Worm (Caenorhabditis elegans) whole organism, L2 larva: ENCODE results near the gene H11E01.3.
A peak's percentile ranks its signal among the peaks of the same experiment; 100 is the strongest.

Source experiments
- C34F6.9 ChIP-seq: fragments of 150-350 bp; optimal IDR thresholded peaks from 2 replicates; lab custom pipeline; 2014; ENCODE audit warnings: missing biosample characterization, missing genetic modification characterization
- F13H6.1 ChIP-seq: sonication (generic microtip); optimal IDR thresholded peaks from 2 replicates; lab custom pipeline; 2016; ENCODE audit warnings: missing genetic modification characterization, missing compliant biosample characterization
- R02D3.7 ChIP-seq: fragments of 150-350 bp; optimal IDR thresholded peaks from 2 replicates; lab custom pipeline; 2014; ENCODE audit warnings: missing biosample characterization, missing genetic modification characterization
- Y55F3AM.14 ChIP-seq: fragments of 200-800 bp; sonication (Bioruptor generic); optimal IDR thresholded peaks from 2 replicates; lab custom pipeline; 2018; ENCODE audit warnings: mild to moderate bottlenecking, missing genetic modification characterization, missing compliant biosample characterization
- ZK546.5 ChIP-seq: sonication (generic microtip); optimal IDR thresholded peaks from 2 replicates; lab custom pipeline; 2017; ENCODE audit warnings: missing biosample characterization, missing genetic modification characterization
- alr-1 ChIP-seq: fragments of 150-350 bp; optimal IDR thresholded peaks from 2 replicates; lab custom pipeline; 2014; ENCODE audit warnings: missing biosample characterization, missing genetic modification characterization
- aly-2 ChIP-seq: fragments of 150-350 bp; optimal IDR thresholded peaks from 2 replicates; lab custom pipeline; 2014; ENCODE audit warnings: missing biosample characterization, missing genetic modification characterization
- ama-1 ChIP-seq: fragments of 150-350 bp; optimal IDR thresholded peaks from 2 replicates; lab custom pipeline; 2018; ENCODE audit warnings: inconsistent platforms
- blmp-1 ChIP-seq: sonication (generic microtip); optimal IDR thresholded peaks from 2 replicates; lab custom pipeline; 2017; ENCODE audit warnings: missing genetic modification characterization, mild to moderate bottlenecking, missing compliant biosample characterization, antibody characterized with exemption, moderate library complexity; ENCODE audit not compliant: insufficient read depth
- ceh-82 ChIP-seq: fragments of 150-350 bp; optimal IDR thresholded peaks from 2 replicates; lab custom pipeline; 2014; ENCODE audit warnings: missing biosample characterization, missing genetic modification characterization
- crh-2 ChIP-seq: sonication (generic microtip); optimal IDR thresholded peaks from 2 replicates; lab custom pipeline; 2017; ENCODE audit warnings: missing biosample characterization, missing genetic modification characterization
- dmd-4 ChIP-seq: sonication (generic microtip); optimal IDR thresholded peaks from 2 replicates; lab custom pipeline; 2017; ENCODE audit warnings: missing biosample characterization, missing genetic modification characterization
- egl-27 ChIP-seq: sonication (generic microtip); optimal IDR thresholded peaks from 3 replicates; lab custom pipeline; 2017; ENCODE audit warnings: missing biosample characterization, missing genetic modification reagents, missing genetic modification characterization
- elt-1 ChIP-seq: fragments of 150-350 bp; optimal IDR thresholded peaks from 2 replicates; lab custom pipeline; 2014; ENCODE audit warnings: missing biosample characterization, missing genetic modification characterization
- elt-3 ChIP-seq: sonication (generic microtip); optimal IDR thresholded peaks from 2 replicates; lab custom pipeline; 2017; ENCODE audit warnings: missing biosample characterization, missing genetic modification characterization
- gmeb-1 ChIP-seq: fragments of 150-350 bp; optimal IDR thresholded peaks from 2 replicates; lab custom pipeline; 2014; ENCODE audit warnings: missing biosample characterization, missing genetic modification characterization
- lin-11 ChIP-seq: fragments of 150-350 bp; sonication (generic microtip); optimal IDR thresholded peaks from 2 replicates; lab custom pipeline; 2014; ENCODE audit warnings: missing biosample characterization, missing genetic modification characterization, inconsistent platforms, mixed read lengths
- lin-13 ChIP-seq: fragments of 150-350 bp; optimal IDR thresholded peaks from 2 replicates; lab custom pipeline; 2014; ENCODE audit warnings: missing biosample characterization, missing genetic modification reagents, missing genetic modification characterization
- lin-39 ChIP-seq: fragments of 150-350 bp; optimal IDR thresholded peaks from 2 replicates; lab custom pipeline; 2014; ENCODE audit warnings: missing biosample characterization, missing genetic modification reagents, missing genetic modification characterization
- lsy-2 ChIP-seq, 2 experiments: fragments of 150-350 bp in 1 of 2; sonication (generic microtip) in 1 of 2; optimal IDR thresholded peaks; 2 replicates each; lab custom pipeline; 2014 to 2017; ENCODE audit warnings: missing biosample characterization in 2 of 2, missing genetic modification characterization in 2 of 2
- mab-5 ChIP-seq: fragments of 150-350 bp; optimal IDR thresholded peaks from 2 replicates; lab custom pipeline; 2014; ENCODE audit warnings: missing biosample characterization, missing genetic modification characterization
- mdl-1 ChIP-seq, 2 experiments: fragments of 150-350 bp in 1 of 2; sonication (generic microtip) in 1 of 2; optimal IDR thresholded peaks; 2 replicates each; lab custom pipeline; 2017; ENCODE audit warnings: missing biosample characterization in 2 of 2, missing genetic modification characterization in 2 of 2
- nhr-10 ChIP-seq: sonication (generic microtip); optimal IDR thresholded peaks from 2 replicates; lab custom pipeline; 2017; ENCODE audit warnings: missing biosample characterization, missing genetic modification characterization
- nhr-11 ChIP-seq: fragments of 150-350 bp; optimal IDR thresholded peaks from 2 replicates; lab custom pipeline; 2014; ENCODE audit warnings: missing biosample characterization, missing genetic modification characterization
- nhr-12 ChIP-seq: fragments of 150-350 bp; optimal IDR thresholded peaks from 2 replicates; lab custom pipeline; 2014; ENCODE audit warnings: missing biosample characterization, missing genetic modification characterization
- nhr-129 ChIP-seq: fragments of 150-350 bp; optimal IDR thresholded peaks from 2 replicates; lab custom pipeline; 2014; ENCODE audit warnings: missing biosample characterization, missing genetic modification characterization
- nhr-21 ChIP-seq: fragments of 150-350 bp; optimal IDR thresholded peaks from 2 replicates; lab custom pipeline; 2014; ENCODE audit warnings: missing biosample characterization, missing genetic modification characterization
- peb-1 ChIP-seq: fragments of 150-350 bp; optimal IDR thresholded peaks from 2 replicates; lab custom pipeline; 2014; ENCODE audit warnings: missing biosample characterization, missing genetic modification characterization
- sem-4 ChIP-seq: fragments of 150-350 bp; optimal IDR thresholded peaks from 2 replicates; lab custom pipeline; 2014; ENCODE audit warnings: missing biosample characterization, missing genetic modification reagents, missing genetic modification characterization
- skn-1 ChIP-seq: sonication (generic microtip); optimal IDR thresholded peaks from 2 replicates; lab custom pipeline; 2017; ENCODE audit warnings: missing biosample characterization, missing genetic modification characterization
- sma-3 ChIP-seq: sonication (generic microtip); optimal IDR thresholded peaks from 2 replicates; lab custom pipeline; 2016; ENCODE audit warnings: missing genetic modification reagents, missing genetic modification characterization, missing compliant biosample characterization
- sma-9 ChIP-seq, 2 experiments: fragments of 150-350 bp in 1 of 2; sonication (generic microtip) in 1 of 2; optimal IDR thresholded peaks; 2 replicates each; lab custom pipeline; 2014 to 2016; ENCODE audit warnings: missing genetic modification characterization in 2 of 2, mild to moderate bottlenecking in 1 of 2, missing biosample characterization in 1 of 2, missing compliant biosample characterization in 1 of 2, missing genetic modification reagents in 1 of 2, moderate library complexity in 1 of 2
- snpc-4 ChIP-seq: fragments of 150-350 bp; optimal IDR thresholded peaks from 2 replicates; lab custom pipeline; 2014; ENCODE audit warnings: missing biosample characterization, missing genetic modification characterization
- unc-39 ChIP-seq: fragments of 150-350 bp; optimal IDR thresholded peaks from 2 replicates; lab custom pipeline; 2014; ENCODE audit warnings: missing biosample characterization, missing genetic modification characterization
- unc-55 ChIP-seq: fragments of 150-350 bp; sonication (generic microtip); optimal IDR thresholded peaks from 3 replicates; lab custom pipeline; 2014; ENCODE audit warnings: missing biosample characterization, missing genetic modification reagents, missing genetic modification characterization
- unc-62 ChIP-seq: fragments of 150-350 bp; optimal IDR thresholded peaks from 2 replicates; lab custom pipeline; 2014; ENCODE audit warnings: missing biosample characterization, missing genetic modification reagents, missing genetic modification characterization
- ztf-1 ChIP-seq: fragments of 200-800 bp; sonication (Bioruptor generic); conservative IDR thresholded peaks from 2 replicates; pipeline ENCODE4 v1.3.6; 2022; ENCODE audit warnings: missing genetic modification characterization, missing compliant biosample characterization
- ztf-11 ChIP-seq: sonication (generic microtip); optimal IDR thresholded peaks from 2 replicates; lab custom pipeline; 2017; ENCODE audit warnings: missing biosample characterization, missing genetic modification characterization
- ztf-4 ChIP-seq: fragments of 150-350 bp; optimal IDR thresholded peaks from 2 replicates; lab custom pipeline; 2014; ENCODE audit warnings: missing biosample characterization, missing genetic modification characterization

H11E01.3 gene

DNA sequence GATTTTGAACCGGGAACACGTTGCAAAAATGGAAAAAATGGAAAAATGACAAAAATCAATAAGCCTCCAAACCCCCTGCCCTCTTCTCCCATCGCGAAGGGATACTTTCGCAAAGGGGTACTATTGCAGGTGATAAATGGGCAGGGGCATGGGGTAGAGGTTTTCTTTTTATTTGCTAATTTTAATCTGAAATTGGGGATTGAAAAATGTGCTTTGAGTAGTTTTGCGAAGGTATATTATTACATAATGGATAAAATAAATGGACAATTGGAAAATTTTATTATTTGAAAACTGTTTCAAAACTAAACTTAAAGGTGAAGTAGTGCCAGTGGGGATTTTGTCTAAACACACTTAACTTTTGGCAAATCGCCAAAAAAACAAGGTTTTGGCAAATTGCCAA is 22.3 kb downstream of the H11E01.3 start (continued):
- TF ChIP-seq mdl-1 (tag; optimal IDR thresholded peaks at IDR 0.05; lab: Kevin White, UChicago): peak; percentile 78 to 94
- no peak for TF ChIP-seq elt-1 (tag; lab: Kevin White, UChicago)
- peak; percentile 51 for TF ChIP-seq blmp-1 (tag; lab: Kevin White, UChicago)
- TF ChIP-seq R02D3.7 (tag; lab: Kevin White, UChicago): peak; percentile 64
- peak; percentile 98 for TF ChIP-seq sma-3
- no peak for TF ChIP-seq aly-2 (tag; lab: Kevin White, UChicago)
- TF ChIP-seq snpc-4: peak; percentile 90
- TF ChIP-seq nhr-11 (tag; lab: Kevin White, UChicago): peak; percentile 72

DNA sequence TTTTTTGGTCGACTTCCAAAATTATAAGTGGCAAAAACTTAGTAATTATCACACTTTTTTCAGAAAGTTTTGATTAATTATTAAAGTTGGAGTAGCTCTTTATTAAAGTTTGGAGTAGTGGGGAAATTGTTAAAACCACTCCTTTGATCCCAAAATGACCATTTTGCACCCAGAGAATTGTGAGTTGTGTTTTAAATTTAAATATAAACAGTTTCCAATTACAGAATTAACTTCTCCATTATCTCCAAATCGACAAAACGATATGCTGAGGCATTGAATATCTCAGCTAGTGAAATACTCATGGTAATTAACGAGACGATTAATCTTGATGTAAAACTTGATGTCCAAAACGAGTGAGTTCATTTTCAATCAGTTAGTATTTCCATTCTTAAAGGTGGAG is 23.1 kb downstream of the H11E01.3 start, which contains the start of gene fbxb-58:
fbxb-58 (plus strand) TSS at position 301 of the 400 bp plus-strand sequence.
- TF ChIP-seq elt-1 (tag; lab: Kevin White, UChicago): no peak
- TF ChIP-seq peb-1 (tag; lab: Kevin White, UChicago): no peak
- no peak for TF ChIP-seq ztf-1 (GFP tag; lab: Robert Waterston, UW)
- TF ChIP-seq nhr-12: no peak
- TF ChIP-seq elt-3 (tag; lab: Kevin White, UChicago): no peak
- no peak for TF ChIP-seq nhr-10
- no peak for TF ChIP-seq nhr-21 (tag; lab: Kevin White, UChicago)
- TF ChIP-seq, all 48 proteins: peak for 0

DNA sequence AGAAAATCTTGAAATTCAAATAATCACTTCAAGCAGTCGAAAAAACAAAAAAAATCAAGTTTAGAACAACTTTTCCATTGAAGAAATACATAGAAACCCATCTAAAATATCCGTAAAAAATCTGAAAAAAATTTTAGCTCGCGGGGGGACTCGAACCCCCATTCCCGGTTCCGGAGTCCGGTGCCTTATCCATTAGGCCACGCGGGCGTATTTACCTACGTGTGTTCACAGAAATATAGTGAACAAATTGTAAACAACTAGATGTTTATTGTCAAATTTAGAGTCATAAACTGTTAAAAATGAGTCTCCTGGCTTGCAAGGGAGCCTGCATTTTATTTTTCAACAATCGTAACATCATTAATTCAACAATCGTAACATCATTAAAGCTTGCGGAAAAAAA is 25.0 kb downstream of the H11E01.3 start:
- TF ChIP-seq snpc-4 (no peak), elt-1 (tag; lab: Kevin White, UChicago) (no peak), C34F6.9 (tag; lab: Kevin White, UChicago) (no peak)
- TF ChIP-seq, all 48 proteins: peak for 0

DNA sequence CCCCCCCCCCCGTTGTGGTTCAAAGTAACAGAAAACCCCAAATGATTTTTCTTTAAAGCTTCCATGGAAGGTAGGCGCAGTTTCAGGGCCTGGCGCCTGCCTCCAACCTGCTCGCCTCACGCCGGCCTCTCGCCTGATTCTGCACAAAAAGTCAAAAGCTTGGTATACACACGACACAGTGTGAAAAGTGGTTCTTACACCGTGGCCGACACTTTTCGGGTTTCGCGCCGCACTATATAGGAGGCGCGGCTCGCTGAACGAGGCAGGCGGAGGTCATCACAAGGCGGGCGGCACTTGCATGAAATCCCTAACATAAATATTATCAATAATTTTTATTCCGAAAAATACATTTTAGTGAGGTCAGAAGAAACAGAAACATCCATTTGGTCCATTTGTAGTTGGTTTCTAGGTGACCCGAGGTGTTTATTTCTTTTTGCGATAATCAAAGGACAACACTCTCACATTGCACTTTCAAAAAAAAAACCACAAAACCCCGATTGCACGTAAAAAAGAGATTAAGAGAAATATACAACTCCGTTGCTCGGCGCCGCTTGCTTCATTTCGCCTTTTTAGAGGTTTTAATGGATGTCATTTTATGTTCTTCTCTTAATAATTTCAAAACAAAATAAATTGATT is 26.3 kb downstream of the H11E01.3 start, which contains the start of gene ZK380.2:
ZK380.2 (plus strand) TSS at position 586 of the 636 bp plus-strand sequence.
- TF ChIP-seq Y55F3AM.14 (GFP tag; lab: Kevin White, UChicago): no peak
- no peak for TF ChIP-seq mab-5
- TF ChIP-seq ztf-11: no peak
- TF ChIP-seq unc-62 (GFP tag; lab: Kevin White, UChicago): no peak
- no peak for TF ChIP-seq nhr-11 (tag; lab: Kevin White, UChicago)
- TF ChIP-seq lin-13 (GFP tag; lab: Kevin White, UChicago): no peak
- TF ChIP-seq ama-1: no peak

DNA sequence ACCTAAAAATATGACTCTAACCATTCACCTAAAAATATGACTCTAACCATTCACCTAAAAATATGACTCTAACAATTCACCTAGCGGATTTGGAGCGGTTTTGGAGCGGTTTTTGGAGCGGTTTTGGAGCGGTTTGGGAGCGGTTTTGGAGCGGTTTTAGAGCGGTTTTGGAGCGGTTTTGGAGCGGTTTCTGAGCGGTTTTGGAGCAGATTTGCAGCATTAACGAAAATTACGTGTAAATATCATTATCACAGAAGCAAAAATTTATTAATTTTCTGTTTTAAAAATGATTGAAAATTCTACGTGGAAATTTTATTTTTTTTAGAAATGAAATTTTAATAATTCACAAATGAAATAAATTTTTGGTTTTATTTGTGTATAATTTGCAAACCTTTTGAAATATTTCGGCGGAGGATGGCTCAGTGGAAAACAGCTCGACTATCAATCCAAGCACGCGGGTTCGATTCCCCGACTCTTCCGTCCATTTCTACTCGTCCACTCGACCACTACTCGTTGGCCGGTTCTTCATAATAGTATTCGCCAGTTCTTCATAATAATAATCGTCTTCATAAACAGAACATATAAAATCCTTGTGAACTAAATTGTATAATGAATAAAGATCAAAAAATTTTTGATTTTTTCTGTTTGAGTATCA is 38.9 kb downstream of the H11E01.3 start:
- TF ChIP-seq egl-27 (tag; lab: Kevin White, UChicago) (no peak), alr-1 (no peak), sem-4 (tag; lab: Kevin White, UChicago) (no peak), unc-39 (tag; lab: Kevin White, UChicago) (no peak), crh-2 (no peak), lin-11 (tag; lab: Kevin White, UChicago) (no peak), lin-13 (GFP tag; lab: Kevin White, UChicago) (no peak), F13H6.1 (tag; lab: Kevin White, UChicago) (no peak), ztf-4 (tag; lab: Kevin White, UChicago) (no peak), gmeb-1 (no peak)

DNA sequence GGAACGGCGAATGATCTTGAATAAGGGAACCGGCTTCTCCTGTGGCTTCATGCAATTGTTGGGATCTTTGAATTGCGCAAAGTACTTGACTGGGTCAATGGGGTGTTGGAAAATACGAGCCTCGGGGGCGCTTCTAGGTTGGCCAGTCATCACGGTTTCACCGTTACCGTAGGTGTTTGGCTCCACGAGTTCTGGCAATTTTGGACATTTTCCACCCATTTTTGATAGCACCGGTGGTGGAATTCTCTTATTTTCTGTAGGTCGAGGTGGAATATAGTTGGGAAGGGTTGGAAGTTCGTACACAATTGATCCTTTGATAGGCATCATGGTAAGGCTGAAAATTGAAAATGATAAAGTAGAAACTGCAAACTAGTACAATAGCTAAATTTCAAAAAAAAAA is 47.0 kb downstream of the H11E01.3 start, which contains the start of gene ZK380.4:
ZK380.4 (minus strand) TSS at position 327 of the 400 bp plus-strand sequence.
- TF ChIP-seq R02D3.7 (tag; lab: Kevin White, UChicago) (no peak), nhr-21 (tag; lab: Kevin White, UChicago) (no peak), C34F6.9 (tag; lab: Kevin White, UChicago) (no peak), ztf-4 (tag; lab: Kevin White, UChicago) (no peak), nhr-10 (no peak), aly-2 (tag; lab: Kevin White, UChicago) (no peak), nhr-129 (tag; lab: Kevin White, UChicago) (no peak), lin-11 (tag; lab: Kevin White, UChicago) (no peak), ama-1 (no peak), lin-39 (tag; lab: Kevin White, UChicago) (no peak), ceh-82 (no peak), skn-1 (tag; lab: Kevin White, UChicago) (no peak), egl-27 (tag; lab: Kevin White, UChicago) (no peak), sma-9 (GFP tag; optimal IDR thresholded peaks at IDR 0.05; lab: Kevin White, UChicago) (no peak), sma-9 (tag; optimal IDR thresholded peaks at IDR 0.05; lab: Kevin White, UChicago) (no peak), mdl-1 (tag; optimal IDR thresholded peaks at IDR 0.05; lab: Kevin White, UChicago) (no peak), ZK546.5 (tag; lab: Kevin White, UChicago) (no peak), lsy-2 (tag; optimal IDR thresholded peaks at IDR 0.05; lab: Kevin White, UChicago) (no peak), unc-55 (no peak), dmd-4 (tag; lab: Kevin White, UChicago) (no peak)
- TF ChIP-seq, all 48 proteins: peak for 0
